Worm (Caenorhabditis elegans) whole organism, midembryonic: ENCODE results near the gene srh-55.

ENCODE experiments used
- T22C8.4 ChIP-seq: fragments of 200-800 bp; sonication (Bioruptor generic); IDR thresholded peaks from 2 replicates; pipeline ENCODE4 v1.3.6; 2022; ENCODE audit warnings: missing genetic modification characterization, missing compliant biosample characterization
- cog-1 ChIP-seq: sonication (generic microtip); optimal IDR thresholded peaks from 2 replicates; lab custom pipeline; 2016; ENCODE audit warnings: missing genetic modification characterization, missing compliant biosample characterization
- flt-1 ChIP-seq: fragments of 200-800 bp; sonication (Bioruptor generic); IDR thresholded peaks from 2 replicates; pipeline ENCODE4 v1.3.6; 2022; ENCODE audit warnings: missing genetic modification characterization, missing compliant biosample characterization
- med-1 ChIP-seq: sonication (generic microtip); optimal IDR thresholded peaks from 2 replicates; lab custom pipeline; 2017; ENCODE audit warnings: missing genetic modification characterization, mild to moderate bottlenecking, missing compliant biosample characterization, antibody characterized with exemption, missing genetic modification reagents; ENCODE audit not compliant: insufficient read depth
- ref-1 ChIP-seq: fragments of 200-800 bp; sonication (Bioruptor generic); conservative IDR thresholded peaks from 2 replicates; pipeline ENCODE4 v1.3.6; 2022; ENCODE audit warnings: missing genetic modification reagents, missing genetic modification characterization, missing compliant biosample characterization
- tab-1 ChIP-seq: fragments of 200-800 bp; sonication (Bioruptor generic); IDR thresholded peaks from 2 replicates; pipeline ENCODE4 v1.3.6; 2022; ENCODE audit warnings: missing genetic modification characterization, missing compliant biosample characterization
- ztf-23 ChIP-seq: fragments of 200-800 bp; sonication (Bioruptor generic); IDR thresholded peaks from 2 replicates; pipeline ENCODE4 v1.3.6; 2022; ENCODE audit warnings: missing genetic modification reagents, missing genetic modification characterization, missing compliant biosample characterization
- ztf-29 ChIP-seq: fragments of 200-800 bp; sonication (Bioruptor generic); IDR thresholded peaks from 2 replicates; pipeline ENCODE4 v1.3.6; 2022; ENCODE audit warnings: missing genetic modification reagents, missing genetic modification characterization, missing compliant biosample characterization

DNA sequence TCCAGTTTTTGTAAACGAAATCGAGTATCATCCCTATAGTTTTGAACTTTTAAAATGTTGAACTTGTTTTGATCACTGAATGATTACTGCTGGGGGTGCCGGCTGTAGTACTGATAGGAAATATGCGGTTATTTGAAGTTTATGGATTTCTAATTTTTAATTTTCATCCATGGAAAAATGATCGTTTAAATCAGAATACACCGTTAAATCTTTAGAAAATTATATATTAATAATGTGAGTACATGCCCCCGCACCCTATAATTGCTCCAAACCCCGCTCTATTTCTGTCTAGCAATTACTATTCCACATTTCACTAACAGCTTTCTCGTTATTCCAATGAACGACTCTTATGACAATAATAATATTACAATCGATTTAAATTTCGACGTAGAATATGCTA lies 46.4 kb downstream of the srh-55 start, which contains the start of gene Y75B12B.10:
- TF ChIP-seq ztf-29 (GFP tag; lab: Robert Waterston, UW) (no peak), flt-1 (GFP tag; lab: Robert Waterston, UW) (no peak), T22C8.4 (GFP tag; lab: Robert Waterston, UW) (no peak), ref-1 (GFP tag; lab: Robert Waterston, UW) (no peak), tab-1 (GFP tag; lab: Robert Waterston, UW) (no peak), med-1 (GFP tag; lab: Kevin White, UChicago) (no peak), ztf-23 (GFP tag; lab: Robert Waterston, UW) (no peak), cog-1 (no peak)
